Worm (Caenorhabditis elegans): ENCODE results near the gene srx-74.

DNA sequence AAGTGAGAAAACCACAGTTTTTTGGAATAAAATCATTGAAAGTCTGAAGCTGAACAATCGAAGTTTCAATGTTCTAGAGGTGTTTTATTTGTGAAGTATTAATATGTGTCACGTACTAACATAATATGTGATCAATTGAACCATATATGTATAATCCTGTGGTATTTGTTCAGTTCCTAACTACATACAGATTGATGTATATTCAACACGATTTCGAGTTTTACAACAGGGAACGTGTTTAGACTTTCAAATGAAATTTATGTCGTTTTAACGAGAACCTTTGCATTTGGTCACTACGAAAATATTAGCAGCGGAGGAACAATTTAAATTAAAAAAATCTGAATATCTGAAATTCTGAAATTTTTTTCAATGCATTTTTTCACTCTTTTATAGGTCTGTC is 12.2 kb upstream of the srx-74 start, which contains the start of gene K03B4.8:
- TF ChIP-seq W03F9.2 (tag; optimal IDR thresholded peaks at IDR 0.05) (no peak), dao-5 (tag; optimal IDR thresholded peaks at IDR 0.05) (no peak)
